Worm (Caenorhabditis elegans): ENCODE results near the gene clec-70.

DNA sequence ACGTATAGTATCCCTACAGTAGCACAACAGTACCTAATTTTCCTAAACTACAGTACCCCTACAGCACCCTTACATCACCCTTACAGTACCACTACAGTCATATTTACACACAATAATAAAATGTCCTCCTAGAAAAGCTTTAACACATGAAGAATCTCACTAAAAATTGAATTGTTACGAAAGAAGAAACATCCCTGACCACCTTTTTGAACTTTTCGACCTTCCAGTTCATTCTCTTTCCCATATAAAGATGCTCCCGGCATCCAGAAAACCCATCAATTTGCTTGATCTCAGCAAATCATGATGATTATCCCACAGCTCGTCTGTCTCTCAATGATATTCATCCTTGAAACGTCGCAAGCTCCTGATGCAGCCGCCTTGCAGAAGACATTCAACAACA lies 27.9 kb upstream of the clec-70 start, which contains the start of gene F56D6.21:
- TF ChIP-seq ama-1 (optimal IDR thresholded peaks at IDR 0.05) = no peak
- no peak for TF ChIP-seq flt-1 (GFP tag; IDR thresholded peaks at IDR 0.05)
- no peak for TF ChIP-seq scrt-1 (GFP tag; IDR thresholded peaks at IDR 0.05)
- TF ChIP-seq ceh-13 (GFP tag; optimal IDR thresholded peaks at IDR 0.05) = no peak
- no peak for TF ChIP-seq hmbx-1 (tag; optimal IDR thresholded peaks at IDR 0.05)
- TF ChIP-seq ets-7 (tag; optimal IDR thresholded peaks at IDR 0.05) = no peak
- no peak for TF ChIP-seq tbx-37 (GFP tag; conservative IDR thresholded peaks at IDR 0.05)
- no peak for TF ChIP-seq pes-1 (GFP tag; IDR thresholded peaks at IDR 0.05)
- no peak for TF ChIP-seq tra-4 (tag; optimal IDR thresholded peaks at IDR 0.05)
- no peak for TF ChIP-seq F13C5.2 (tag; optimal IDR thresholded peaks at IDR 0.05)
- TF ChIP-seq B0310.2 (tag; optimal IDR thresholded peaks at IDR 0.05) = no peak
- TF ChIP-seq sea-1 (GFP tag; conservative IDR thresholded peaks at IDR 0.05) = no peak
- no peak for TF ChIP-seq aly-1 (tag; optimal IDR thresholded peaks at IDR 0.05)
- no peak for TF ChIP-seq tbx-11 (GFP tag; IDR thresholded peaks at IDR 0.05)
